Fruit fly (Drosophila melanogaster): ENCODE data around the gene cDIP.
A peak's percentile ranks its signal among the peaks of the same experiment; 100 is the strongest.

Gene cDIP

DNA sequence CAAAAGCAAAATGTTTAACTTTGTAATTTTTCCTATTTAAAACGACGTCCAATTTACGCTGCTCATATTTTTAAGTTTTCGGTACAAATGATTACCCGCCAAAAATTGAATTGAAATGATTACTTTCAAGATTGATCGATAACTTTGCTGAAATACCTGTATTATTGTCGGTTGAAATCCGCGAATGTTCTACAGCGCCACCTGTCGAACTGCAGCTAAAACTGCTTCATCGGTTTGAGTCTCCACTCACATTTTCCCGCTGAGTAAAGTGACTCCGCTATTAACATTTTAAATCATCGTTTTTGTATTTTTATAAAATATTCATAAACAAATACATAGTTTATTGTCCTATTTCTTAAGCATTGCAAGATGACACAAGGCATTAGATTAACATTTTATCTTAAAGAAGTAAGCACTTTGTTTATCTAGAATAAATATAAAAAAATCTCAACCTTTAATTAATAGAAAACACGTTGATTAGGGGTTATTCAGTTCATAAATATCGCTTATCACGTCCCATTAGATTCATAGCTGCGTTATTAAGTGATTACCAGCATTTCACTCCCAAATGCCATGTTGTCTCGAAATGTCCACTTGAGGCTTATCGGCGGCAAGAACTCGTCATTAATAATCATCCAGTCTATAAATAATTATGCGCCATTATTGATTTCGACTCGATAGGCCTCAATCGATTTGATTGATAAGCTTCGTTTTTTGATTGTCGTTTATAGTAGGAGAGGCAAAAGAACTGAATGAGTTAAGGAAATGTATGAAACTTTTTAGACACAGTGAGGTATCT, 18.9 kb upstream of the cDIP start (continued):
- TF ChIP-seq btn (GFP tag; optimal IDR thresholded peaks at IDR 0.05): no peak
- no peak for TF ChIP-seq dmrt99B (tag; optimal IDR thresholded peaks at IDR 0.05)
- TF ChIP-seq CG11696 (GFP tag; IDR thresholded peaks at IDR 0.05): no peak
- peak; percentile 8 for TF ChIP-seq D19A (tag; optimal IDR thresholded peaks at IDR 0.05)
- TF ChIP-seq prd (optimal IDR thresholded peaks at IDR 0.05): no peak
- no peak for TF ChIP-seq prd (GFP tag; IDR thresholded peaks at IDR 0.05)
- TF ChIP-seq disco-r (GFP tag; optimal IDR thresholded peaks at IDR 0.05): no peak
- no peak for TF ChIP-seq al (GFP tag; IDR thresholded peaks at IDR 0.05)
- no peak for TF ChIP-seq CG9215 (GFP tag; IDR thresholded peaks at IDR 0.05)
- TF ChIP-seq CG18011 (GFP tag; optimal IDR thresholded peaks at IDR 0.05): no peak
- TF ChIP-seq lola (GFP tag; optimal IDR thresholded peaks at IDR 0.05): no peak
- TF ChIP-seq emc (GFP tag; optimal IDR thresholded peaks at IDR 0.05): no peak
- no peak for TF ChIP-seq CG13424 (tag; optimal IDR thresholded peaks at IDR 0.05)
- no peak for TF ChIP-seq br (optimal IDR thresholded peaks at IDR 0.05)
- no peak for TF ChIP-seq CG12071 (GFP tag; optimal IDR thresholded peaks at IDR 0.05)
- TF ChIP-seq pfk (GFP tag; optimal IDR thresholded peaks at IDR 0.05): no peak
- TF ChIP-seq CG15601 (tag; optimal IDR thresholded peaks at IDR 0.05): peak; percentile 34
- no peak for TF ChIP-seq CG15073 (GFP tag; optimal IDR thresholded peaks at IDR 0.05)
- no peak for TF ChIP-seq run (tag; optimal IDR thresholded peaks at IDR 0.05)
- no peak for TF ChIP-seq D (optimal IDR thresholded peaks at IDR 0.05)
- TF ChIP-seq D (GFP tag; optimal IDR thresholded peaks at IDR 0.05): no peak
- TF ChIP-seq ERR (GFP tag; optimal IDR thresholded peaks at IDR 0.05): no peak
- no peak for TF ChIP-seq CG17568 (GFP tag; optimal IDR thresholded peaks at IDR 0.05)
- no peak for TF ChIP-seq CG17186 (GFP tag; optimal IDR thresholded peaks at IDR 0.05)
- TF ChIP-seq Lhr (GFP tag; optimal IDR thresholded peaks at IDR 0.05): peak; percentile 12
- TF ChIP-seq CG18476 (GFP tag; optimal IDR thresholded peaks at IDR 0.05): no peak
- no peak for TF ChIP-seq CG10267 (tag; optimal IDR thresholded peaks at IDR 0.05)
- TF ChIP-seq CG12299 (tag; optimal IDR thresholded peaks at IDR 0.05): no peak
- no peak for TF ChIP-seq CG7745 (tag; optimal IDR thresholded peaks at IDR 0.05)
- no peak for TF ChIP-seq CG34422 (GFP tag; IDR thresholded peaks at IDR 0.05)
- TF ChIP-seq crc (GFP tag; optimal IDR thresholded peaks at IDR 0.05): no peak
- TF ChIP-seq bab2 (GFP tag; optimal IDR thresholded peaks at IDR 0.05): no peak
- TF ChIP-seq Ada2b (GFP tag; IDR thresholded peaks at IDR 0.05): no peak
- TF ChIP-seq CG33557 (GFP tag; optimal IDR thresholded peaks at IDR 0.05): no peak
- TF ChIP-seq HLH4C (GFP tag; IDR thresholded peaks at IDR 0.05; ENCODE audit: partially characterized antibody): no peak
- TF ChIP-seq da (GFP tag; optimal IDR thresholded peaks at IDR 0.05): no peak
- no peak for TF ChIP-seq CG11695 (GFP tag; IDR thresholded peaks at IDR 0.05)
- TF ChIP-seq CG1832 (GFP tag; optimal IDR thresholded peaks at IDR 0.05): no peak
- no peak for TF ChIP-seq CG4424 (GFP tag; optimal IDR thresholded peaks at IDR 0.05)
- TF ChIP-seq CG17802 (tag; optimal IDR thresholded peaks at IDR 0.05): no peak
- TF ChIP-seq sna (GFP tag; IDR thresholded peaks at IDR 0.05; ENCODE audit: partially characterized antibody): no peak
- TF ChIP-seq crp (GFP tag; optimal IDR thresholded peaks at IDR 0.05): no peak
- TF ChIP-seq Gsc (GFP tag; IDR thresholded peaks at IDR 0.05): no peak
- no peak for TF ChIP-seq psq (GFP tag; optimal IDR thresholded peaks at IDR 0.05)
- TF ChIP-seq CG33213 (GFP tag; optimal IDR thresholded peaks at IDR 0.05): no peak
- TF ChIP-seq Rx (GFP tag; IDR thresholded peaks at IDR 0.05): no peak
- TF ChIP-seq CG2129 (GFP tag; IDR thresholded peaks at IDR 0.05; ENCODE audit: partially characterized antibody): no peak
- TF ChIP-seq pzg (GFP tag; optimal IDR thresholded peaks at IDR 0.05): peak; percentile 76
- peak; percentile 56 for TF ChIP-seq CG6791 (GFP tag; IDR thresholded peaks at IDR 0.05; ENCODE audit: partially characterized antibody)
- TF ChIP-seq CG4854 (GFP tag; optimal IDR thresholded peaks at IDR 0.05): no peak

Measured in whole organism, embryonic.